Worm (Caenorhabditis elegans): ENCODE data around the gene F54B11.8.

ce11 chrX:13646798-13647197, 43.1 kb upstream of the F54B11.8 start, which contains the start of gene acr-9:
- TF ChIP-seq mdl-1 (tag; optimal IDR thresholded peaks at IDR 0.05) (no peak), nhr-237 (tag; optimal IDR thresholded peaks at IDR 0.05) (no peak), irx-1 (tag; optimal IDR thresholded peaks at IDR 0.05) (no peak)
